Worm (Caenorhabditis elegans): ENCODE measurements around the gene paqr-2.

ce11 chrIII:5402419-5402818 lies 22.7 kb upstream of the paqr-2 start:
- TF ChIP-seq dpl-1 (GFP tag; optimal IDR thresholded peaks at IDR 0.05) = no peak
- TF ChIP-seq snpc-4 (tag; optimal IDR thresholded peaks at IDR 0.05) = no peak

All from whole organism, L4 larva.